Fruit fly (Drosophila melanogaster) whole organism, embryonic: ENCODE measurements around the gene CG6330.
A peak's percentile ranks its signal among the peaks of the same experiment; 100 is the strongest.

Experiments used
- Asciz ChIP-seq: fragments of 200-800 bp; sonication (Bioruptor generic); optimal IDR thresholded peaks from 2 replicates; lab custom pipeline; 2017; ENCODE audit warnings: missing biosample characterization, mild to moderate bottlenecking, missing genetic modification characterization, missing genetic modification reagents
- CG10267 ChIP-seq: fragments of 200-800 bp; sonication (Bioruptor generic); optimal IDR thresholded peaks from 2 replicates; lab custom pipeline; 2018; ENCODE audit warnings: missing biosample characterization, mild to moderate bottlenecking, missing genetic modification characterization, moderate library complexity
- CG11456 ChIP-seq: fragments of 200-800 bp; sonication (Bioruptor generic); IDR thresholded peaks from 3 replicates; pipeline ENCODE4 v1.3.6; 2022; ENCODE audit warnings: missing biosample characterization, missing genetic modification characterization
- CG18262 ChIP-seq: fragments of 200-800 bp; optimal IDR thresholded peaks from 3 replicates; lab custom pipeline; 2019; ENCODE audit warnings: missing biosample characterization, mild to moderate bottlenecking, missing genetic modification characterization, moderate library complexity
- CG9215 ChIP-seq: fragments of 200-800 bp; sonication (Bioruptor generic); IDR thresholded peaks from 2 replicates; pipeline ENCODE4 v1.3.6; 2022; ENCODE audit warnings: missing biosample characterization, missing genetic modification characterization
- Elba2 ChIP-seq: fragments of 200-800 bp; sonication (Bioruptor generic); optimal IDR thresholded peaks from 3 replicates; lab custom pipeline; 2016; ENCODE audit warnings: missing biosample characterization, missing genetic modification characterization
- Mrtf ChIP-seq: fragments of 200-800 bp; sonication (Bioruptor generic); IDR thresholded peaks from 3 replicates; pipeline ENCODE4 v1.3.6; 2022; ENCODE audit warnings: missing biosample characterization, missing genetic modification characterization
- dm ChIP-seq: fragments of 200-800 bp; sonication (Bioruptor generic); optimal IDR thresholded peaks from 3 replicates; lab custom pipeline; 2016; ENCODE audit warnings: missing biosample characterization, missing genetic modification characterization
- dysf ChIP-seq: fragments of 200-800 bp; sonication (Bioruptor generic); IDR thresholded peaks from 3 replicates; pipeline ENCODE4 v1.3.6; 2022; ENCODE audit warnings: missing biosample characterization, missing genetic modification characterization
- stc ChIP-seq: fragments of 200-800 bp; sonication (Bioruptor generic); IDR thresholded peaks from 2 replicates; pipeline ENCODE4 v1.3.6; 2022; ENCODE audit warnings: missing biosample characterization, missing genetic modification characterization

CG6330 gene

dm6 chr3R:26899982-26900381, 58.3 kb downstream of the CG6330 start (continued):
- TF ChIP-seq Mrtf (GFP tag; lab: Robert Waterston, UW) (no peak), Elba2 (GFP tag; lab: Kevin White, UChicago) (no peak), dm (GFP tag; lab: Kevin White, UChicago) (no peak), CG18262 (tag; lab: Kevin White, UChicago) (peak; percentile 58), Asciz (peak; percentile 43), CG11456 (GFP tag; lab: Robert Waterston, UW) (0 out of 3 replicates have a peak, but pooled peaks have one; percentile 47), dysf (GFP tag; lab: Robert Waterston, UW) (peak; percentile 56; the same call in 1 of the 3 replicates), CG10267 (tag; lab: Kevin White, UChicago) (peak; percentile 28), CG9215 (no peak), stc (peak; percentile 57; the same call in 1 of the 2 replicates)
